Worm (Caenorhabditis elegans): ENCODE measurements around the gene C39H7.4.
A peak's percentile ranks its signal among the peaks of the same experiment; 100 is the strongest.

The C39H7.4 gene

DNA sequence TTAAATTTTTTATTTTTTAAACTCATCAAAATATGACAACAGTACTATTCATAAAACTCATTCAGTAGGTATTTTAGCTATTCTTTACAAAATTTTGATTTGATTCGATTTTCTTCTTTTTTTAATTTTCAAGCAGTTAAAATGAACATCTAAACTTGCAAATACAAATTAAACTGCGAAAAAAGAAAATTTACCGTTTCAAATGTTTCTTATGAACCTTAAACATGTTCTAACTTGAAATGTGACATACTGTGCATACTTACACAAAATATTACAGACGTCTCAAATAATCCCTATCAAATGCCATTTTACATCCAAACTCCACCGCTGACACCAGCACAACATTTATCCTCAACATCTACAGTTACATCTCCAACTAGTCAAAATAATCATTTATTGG is 30.0 kb downstream of the C39H7.4 start, which contains the start of gene fkh-7:
Gene fkh-7 (plus strand): TSS at position 301 of the 400 bp plus-strand sequence.
- TF ChIP-seq ccch-3 (GFP tag; optimal IDR thresholded peaks at IDR 0.05) (no peak), F10E7.11 (tag; optimal IDR thresholded peaks at IDR 0.05) (no peak), lin-40 (tag; optimal IDR thresholded peaks at IDR 0.05) (no peak), K11D2.4 (GFP tag; IDR thresholded peaks at IDR 0.05) (no peak)

DNA sequence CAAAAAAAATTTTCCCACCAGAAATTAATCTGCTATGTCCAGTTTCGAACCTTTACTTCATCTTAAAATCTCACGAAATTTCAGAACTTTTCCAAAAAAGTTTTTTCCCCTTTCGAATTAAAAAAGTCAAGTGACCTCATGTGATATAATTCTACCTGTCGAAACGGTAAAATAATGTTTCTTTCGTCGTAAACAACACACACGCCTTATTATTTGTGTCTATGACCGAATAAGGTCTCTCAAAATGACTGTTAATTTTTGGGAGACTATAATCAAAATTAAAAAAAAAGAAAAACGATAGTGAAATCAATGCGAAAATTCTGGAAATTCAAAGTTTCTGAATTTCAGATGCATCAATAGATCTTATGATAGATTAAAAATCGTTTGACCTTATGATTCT is 31.2 kb downstream of the C39H7.4 start:
- TF ChIP-seq Y95B8A.8 (GFP tag; IDR thresholded peaks at IDR 0.05), result no peak
- TF ChIP-seq tlf-1 (GFP tag; optimal IDR thresholded peaks at IDR 0.05), result no peak
- no peak for TF ChIP-seq egl-18 (GFP tag; IDR thresholded peaks at IDR 0.05)
- TF ChIP-seq ztf-25 (GFP tag; IDR thresholded peaks at IDR 0.05), result no peak
- TF ChIP-seq efl-1 (GFP tag; optimal IDR thresholded peaks at IDR 0.05), result no peak
- TF ChIP-seq attf-6 (GFP tag; IDR thresholded peaks at IDR 0.05), result no peak
- no peak for TF ChIP-seq hlh-26 (GFP tag; conservative IDR thresholded peaks at IDR 0.05)
- TF ChIP-seq madf-3 (GFP tag; IDR thresholded peaks at IDR 0.05), result no peak
- TF ChIP-seq ceh-79 (tag; optimal IDR thresholded peaks at IDR 0.05), result no peak

DNA sequence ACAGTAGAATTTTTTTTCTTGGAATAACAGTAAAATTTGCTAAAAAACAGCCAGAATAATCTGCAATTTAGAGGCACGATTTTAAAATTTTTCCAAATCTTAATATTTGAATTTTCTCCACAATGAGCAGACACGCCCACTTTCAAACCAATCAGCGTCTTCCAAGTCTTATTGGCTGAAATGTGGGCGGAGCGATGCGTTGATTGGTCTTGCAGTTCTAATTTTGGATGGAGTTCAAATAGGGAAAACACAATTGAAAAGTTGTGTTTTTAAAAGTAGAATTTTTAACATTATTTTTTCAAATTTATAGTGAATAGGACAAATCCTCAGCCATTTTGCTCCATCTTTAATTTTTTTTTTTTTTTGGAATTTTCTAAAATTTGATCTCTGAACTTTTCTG is 31.6 kb downstream of the C39H7.4 start:
- no peak for TF ChIP-seq hrde-1 (tag; optimal IDR thresholded peaks at IDR 0.05; ENCODE audit: borderline replicate concordance)
- TF ChIP-seq let-526 (GFP tag; IDR thresholded peaks at IDR 0.05), result no peak
- peak; percentile 25; the same call in 1 of the 2 replicates for TF ChIP-seq nfyb-1 (GFP tag; IDR thresholded peaks at IDR 0.05)

DNA sequence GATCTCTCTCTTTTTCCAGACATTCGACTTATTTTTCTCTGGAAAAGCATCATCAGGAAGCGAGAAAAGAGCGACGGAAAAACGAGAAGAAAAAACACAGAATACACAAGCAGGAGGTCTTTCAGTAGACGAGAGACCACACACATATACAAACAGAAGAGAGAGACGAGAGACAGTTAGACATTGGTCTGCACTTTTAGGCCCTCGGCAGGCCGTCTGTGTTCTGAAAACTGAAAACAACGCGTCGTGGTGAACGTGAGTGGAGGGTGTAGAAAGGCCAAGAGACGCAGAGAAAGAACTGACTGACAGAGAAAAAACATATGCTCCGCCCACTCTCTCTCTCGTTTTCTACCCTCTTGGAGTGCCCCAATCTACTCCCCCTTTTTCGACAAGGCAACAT is 32.1 kb downstream of the C39H7.4 start:
- peak; percentile 27 for TF ChIP-seq tbp1 (GFP tag; optimal IDR thresholded peaks at IDR 0.05)
- TF ChIP-seq ztf-25 (GFP tag; IDR thresholded peaks at IDR 0.05), result no peak
- no peak for TF ChIP-seq zfh-2 (GFP tag; conservative IDR thresholded peaks at IDR 0.05)
- peak; percentile 57 for TF ChIP-seq nhr-80 (tag; optimal IDR thresholded peaks at IDR 0.05)
- TF ChIP-seq tlf-1 (GFP tag; optimal IDR thresholded peaks at IDR 0.05), result no peak
- no peak for TF ChIP-seq ekl-4 (GFP tag; IDR thresholded peaks at IDR 0.05)
- TF ChIP-seq ztf-3 (GFP tag; optimal IDR thresholded peaks at IDR 0.05), result no peak
- TF ChIP-seq Y79H2A.3 (GFP tag; conservative IDR thresholded peaks at IDR 0.05), result no peak
- TF ChIP-seq ztf-6 (GFP tag; IDR thresholded peaks at IDR 0.05), result no peak
- TF ChIP-seq madf-8 (GFP tag; conservative IDR thresholded peaks at IDR 0.05), result no peak
- no peak for TF ChIP-seq snpc-3.4 (tag; optimal IDR thresholded peaks at IDR 0.05)
- peak; percentile 20 for TF ChIP-seq ZK185.1 (tag; optimal IDR thresholded peaks at IDR 0.05; ENCODE audit: poor library complexity, severe bottlenecking)
- TF ChIP-seq lin-40 (tag; optimal IDR thresholded peaks at IDR 0.05), result peak; percentile 17
- TF ChIP-seq B0261.1 (tag; optimal IDR thresholded peaks at IDR 0.05), result no peak
- no peak for TF ChIP-seq F10E7.11 (tag; optimal IDR thresholded peaks at IDR 0.05)
- TF ChIP-seq let-607 (tag; optimal IDR thresholded peaks at IDR 0.05), result no peak
- peak; percentile 69 for TF ChIP-seq K12H6.12 (tag; optimal IDR thresholded peaks at IDR 0.05)
- TF ChIP-seq Y53F4B.3 (GFP tag; IDR thresholded peaks at IDR 0.05), result no peak
- TF ChIP-seq die-1 (tag; optimal IDR thresholded peaks at IDR 0.05), result no peak
- peak; percentile 65; the same call in 1 of the 2 replicates for TF ChIP-seq hmg-1.2 (GFP tag; IDR thresholded peaks at IDR 0.05)
- TF ChIP-seq ceh-100 (GFP tag; IDR thresholded peaks at IDR 0.05), result no peak
- no peak for TF ChIP-seq pbrm-1 (GFP tag; IDR thresholded peaks at IDR 0.05)
- no peak for TF ChIP-seq snpc-4 (GFP tag; optimal IDR thresholded peaks at IDR 0.05)
- TF ChIP-seq snpc-4 (tag; optimal IDR thresholded peaks at IDR 0.05), result no peak
- TF ChIP-seq ceh-27 (GFP tag; optimal IDR thresholded peaks at IDR 0.05), result peak; percentile 58
- no peak for TF ChIP-seq sea-2 (GFP tag; IDR thresholded peaks at IDR 0.05)

Data from whole organism, young adult.